Worm (Caenorhabditis elegans) whole organism, L1 larva: ENCODE measurements around the gene srm-2.

Experiments
- C16A3.4 ChIP-seq: fragments of 150-350 bp; optimal IDR thresholded peaks from 2 replicates; lab custom pipeline; 2014; ENCODE audit warnings: missing biosample characterization, missing genetic modification characterization
- alr-1 ChIP-seq: fragments of 200-800 bp; sonication (Bioruptor generic); optimal IDR thresholded peaks from 2 replicates; lab custom pipeline; 2018; ENCODE audit warnings: borderline replicate concordance, mild to moderate bottlenecking, missing genetic modification characterization, missing compliant biosample characterization
- ama-1 ChIP-seq: fragments of 150-350 bp; optimal IDR thresholded peaks from 2 replicates; lab custom pipeline; 2014
- ceh-82 ChIP-seq, 3 experiments: fragments of 150-350 bp in 1 of 3; sonication (generic microtip) in 2 of 3; optimal IDR thresholded peaks; 2 replicates each; lab custom pipeline; 2014 to 2017; ENCODE audit warnings: missing biosample characterization in 3 of 3, missing genetic modification characterization in 3 of 3
- ces-1 ChIP-seq: fragments of 150-350 bp; optimal IDR thresholded peaks from 2 replicates; lab custom pipeline; 2014; ENCODE audit warnings: missing biosample characterization, missing genetic modification reagents, missing genetic modification characterization
- efl-1 ChIP-seq, 4 experiments: fragments of 150-350 bp; optimal IDR thresholded peaks in 3 of 4; peaks in 1 of 4; 1 replicate in 1 of 4; 2 replicates in 3 of 4; lab custom pipeline; 2014; ENCODE audit warnings: missing biosample characterization in 2 of 4, missing genetic modification characterization in 2 of 4, missing genetic modification reagents in 2 of 4
- egl-13 ChIP-seq: sonication (generic microtip); optimal IDR thresholded peaks from 2 replicates; lab custom pipeline; 2016; ENCODE audit warnings: missing genotype, missing genetic modification reagents, missing genetic modification characterization, missing compliant biosample characterization
- fkh-10 ChIP-seq: sonication (generic microtip); optimal IDR thresholded peaks from 2 replicates; lab custom pipeline; 2017; ENCODE audit warnings: missing biosample characterization, missing genetic modification reagents, missing genetic modification characterization
- fkh-8 ChIP-seq: sonication (generic microtip); optimal IDR thresholded peaks from 2 replicates; lab custom pipeline; 2016; ENCODE audit warnings: mild to moderate bottlenecking, missing genetic modification characterization, missing compliant biosample characterization
- hlh-4 ChIP-seq: sonication (generic microtip); optimal IDR thresholded peaks from 2 replicates; lab custom pipeline; 2016; ENCODE audit warnings: mild to moderate bottlenecking, missing genetic modification characterization, missing compliant biosample characterization
- isw-1 ChIP-seq: fragments of 200-800 bp; sonication (Bioruptor generic); IDR thresholded peaks from 2 replicates; pipeline ENCODE4 v1.3.6; 2022; ENCODE audit warnings: missing genetic modification characterization, missing compliant biosample characterization
- jun-1 ChIP-seq: fragments of 150-350 bp; optimal IDR thresholded peaks from 2 replicates; lab custom pipeline; 2014; ENCODE audit warnings: missing biosample characterization, missing genetic modification reagents, missing genetic modification characterization
- lin-13 ChIP-seq: fragments of 150-350 bp; optimal IDR thresholded peaks from 2 replicates; lab custom pipeline; 2014; ENCODE audit warnings: missing biosample characterization, missing genetic modification reagents, missing genetic modification characterization
- lin-14 ChIP-seq: fragments of 200-800 bp; sonication (Bioruptor generic); optimal IDR thresholded peaks from 2 replicates; lab custom pipeline; 2018; ENCODE audit warnings: mild to moderate bottlenecking, missing genetic modification characterization, moderate library complexity, missing compliant biosample characterization
- lin-15B ChIP-seq: fragments of 150-350 bp; sonication (generic microtip); optimal IDR thresholded peaks from 3 replicates; lab custom pipeline; 2014; ENCODE audit warnings: missing biosample characterization, missing genetic modification characterization
- mab-9 ChIP-seq: fragments of 200-800 bp; sonication (Bioruptor generic); IDR thresholded peaks from 2 replicates; pipeline ENCODE4 v1.3.6; 2022; ENCODE audit warnings: missing genetic modification reagents, missing genetic modification characterization, missing compliant biosample characterization
- nhr-11 ChIP-seq: fragments of 150-350 bp; optimal IDR thresholded peaks from 2 replicates; lab custom pipeline; 2014; ENCODE audit warnings: missing biosample characterization, missing genetic modification characterization
- nhr-12 ChIP-seq: sonication (generic microtip); optimal IDR thresholded peaks from 2 replicates; lab custom pipeline; 2017; ENCODE audit warnings: missing biosample characterization, missing genetic modification characterization
- nhr-28 ChIP-seq: fragments of 150-350 bp; optimal IDR thresholded peaks from 2 replicates; lab custom pipeline; 2014; ENCODE audit warnings: missing biosample characterization, missing genetic modification characterization
- nhr-76 ChIP-seq: sonication (generic microtip); optimal IDR thresholded peaks from 2 replicates; lab custom pipeline; 2017; ENCODE audit warnings: missing biosample characterization, missing genetic modification characterization
- nhr-85 ChIP-seq: sonication (generic microtip); peaks from one replicate; lab custom pipeline; 2016; ENCODE audit warnings: missing genetic modification characterization, inconsistent platforms, missing compliant biosample characterization
- pax-3 ChIP-seq: fragments of 200-800 bp; sonication (Bioruptor generic); optimal IDR thresholded peaks from 2 replicates; lab custom pipeline; 2018; ENCODE audit warnings: mild to moderate bottlenecking, missing genetic modification characterization, moderate library complexity, missing compliant biosample characterization
- rnt-1 ChIP-seq: sonication (generic microtip); optimal IDR thresholded peaks from 2 replicates; lab custom pipeline; 2016; ENCODE audit warnings: mild to moderate bottlenecking, missing genetic modification characterization, moderate library complexity, missing compliant biosample characterization
- snu-23 ChIP-seq: sonication (generic microtip); optimal IDR thresholded peaks from 2 replicates; lab custom pipeline; 2016; ENCODE audit warnings: missing genetic modification characterization, missing compliant biosample characterization
- sptf-1 ChIP-seq: fragments of 150-350 bp; optimal IDR thresholded peaks from 2 replicates; lab custom pipeline; 2014; ENCODE audit warnings: missing biosample characterization, missing genetic modification characterization
- sup-37 ChIP-seq: fragments of 200-800 bp; sonication (Bioruptor generic); optimal IDR thresholded peaks from 2 replicates; lab custom pipeline; 2018; ENCODE audit warnings: mild to moderate bottlenecking, missing genetic modification characterization, missing compliant biosample characterization
- unc-30 ChIP-seq: sonication (generic microtip); optimal IDR thresholded peaks from 2 replicates; lab custom pipeline; 2017; ENCODE audit warnings: missing biosample characterization, missing genetic modification characterization
- unc-86 ChIP-seq: sonication (generic microtip); optimal IDR thresholded peaks from 2 replicates; lab custom pipeline; 2016; ENCODE audit warnings: missing genetic modification characterization, missing compliant biosample characterization
- vab-15 ChIP-seq: sonication (generic microtip); optimal IDR thresholded peaks from 2 replicates; lab custom pipeline; 2017; ENCODE audit warnings: missing genotype, mild to moderate bottlenecking, missing genetic modification characterization, missing compliant biosample characterization
- zip-4 ChIP-seq: fragments of 200-800 bp; sonication (Bioruptor generic); optimal IDR thresholded peaks from 2 replicates; lab custom pipeline; 2018; ENCODE audit warnings: mild to moderate bottlenecking, missing genetic modification characterization, moderate library complexity, missing compliant biosample characterization
- ztf-11 ChIP-seq, 2 experiments: sonication (generic microtip); optimal IDR thresholded peaks; 2 replicates each; lab custom pipeline; 2016 to 2017; ENCODE audit warnings: missing genetic modification characterization in 2 of 2, missing biosample characterization in 1 of 2, missing compliant biosample characterization in 1 of 2

Gene srm-2

ce11 chrIV:4975995-4976394 is 32.5 kb upstream of the srm-2 start, which contains the start of gene Y9C9A.16:
Gene Y9C9A.16, minus strand, starts transcription at chrIV:4976125.
- TF ChIP-seq fkh-8 (tag; lab: Kevin White, UChicago) (no peak), egl-13 (tag; lab: Kevin White, UChicago) (no peak), nhr-28 (tag; lab: Kevin White, UChicago) (no peak), unc-30 (tag; lab: Kevin White, UChicago) (no peak), jun-1 (tag; lab: Kevin White, UChicago) (no peak), fkh-10 (GFP tag; lab: Kevin White, UChicago) (no peak), ces-1 (no peak), ceh-82 (tag; optimal IDR thresholded peaks at IDR 0.05; lab: Kevin White, UChicago) (no peak), alr-1 (tag; lab: Kevin White, UChicago) (no peak), pax-3 (tag; lab: Kevin White, UChicago) (no peak), lin-13 (no peak), snu-23 (GFP tag; lab: Kevin White, UChicago) (no peak)

ce11 chrIV:4977176-4977693 is 31.2 kb upstream of the srm-2 start, which contains the start of gene E03H12.5:
Gene E03H12.5, plus strand, starts transcription at chrIV:4977226.
- TF ChIP-seq hlh-4 (tag; lab: Kevin White, UChicago) (no peak), nhr-12 (no peak), alr-1 (tag; lab: Kevin White, UChicago) (no peak), vab-15 (no peak), C16A3.4 (tag; lab: Kevin White, UChicago) (no peak), lin-15B (no peak), unc-86 (tag; lab: Kevin White, UChicago) (no peak), mab-9 (GFP tag; lab: Robert Waterston, UW) (no peak), zip-4 (no peak), rnt-1 (no peak), isw-1 (no peak)

DNA sequence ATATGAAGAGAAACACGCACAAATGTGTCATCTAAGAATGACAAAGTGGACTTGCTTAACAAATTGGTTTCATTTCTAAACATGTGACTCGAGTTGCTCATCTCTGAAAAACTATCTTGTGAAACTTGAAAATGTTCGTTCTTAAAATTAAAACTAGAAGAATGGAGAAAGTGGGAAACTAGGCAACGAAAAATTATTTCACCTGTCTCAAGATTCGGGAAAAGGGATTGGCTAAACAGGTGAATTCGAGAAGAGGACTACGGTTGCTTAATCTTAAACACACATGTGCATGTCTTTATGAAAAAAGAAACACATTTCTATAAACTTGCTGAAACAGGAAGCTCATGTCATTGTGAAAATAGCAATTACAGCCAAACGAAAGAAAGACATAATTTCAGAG is 27.5 kb upstream of the srm-2 start, which contains the start of gene srz-24:
Gene srz-24, minus strand, starts transcription at position 101 of the 400 bp plus-strand sequence.
- no peak for TF ChIP-seq efl-1 (optimal IDR thresholded peaks at IDR 0.05; lab: Kevin White, UChicago)
- TF ChIP-seq efl-1 (GFP tag; optimal IDR thresholded peaks at IDR 0.05 in 1 of 2; lab: Kevin White, UChicago) = peak in 1 of 2 experiments; percentile 57
- no peak for TF ChIP-seq lin-14
- TF ChIP-seq hlh-4 (tag; lab: Kevin White, UChicago) = peak; percentile 9

DNA sequence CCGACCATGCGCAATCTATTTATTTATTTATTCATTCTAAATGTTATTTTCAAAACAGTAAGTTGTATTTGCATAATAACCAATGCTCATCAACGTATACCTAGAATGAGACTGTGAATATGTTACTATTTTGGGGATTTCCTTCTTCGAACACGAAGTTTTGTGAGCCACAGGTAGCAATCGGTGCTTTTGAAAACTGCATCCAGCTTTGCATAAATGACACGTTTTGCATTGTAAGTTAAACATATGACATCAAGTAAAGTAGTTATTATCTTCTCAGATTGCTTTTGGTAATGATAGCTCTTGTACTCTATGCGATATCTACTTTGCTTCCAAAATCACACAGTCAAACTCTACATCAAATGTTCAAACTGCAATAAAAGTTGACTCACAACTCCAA is 26.0 kb upstream of the srm-2 start, which contains the start of gene E03H12.4:
Gene E03H12.4, plus strand, starts transcription at position 120 of the 400 bp plus-strand sequence.
- TF ChIP-seq ztf-11 (tag; optimal IDR thresholded peaks at IDR 0.05; lab: Kevin White, UChicago) = no peak
- no peak for TF ChIP-seq efl-1 (optimal IDR thresholded peaks at IDR 0.05; lab: Kevin White, UChicago)
- peak in 1 of 2 experiments; percentile 79 for TF ChIP-seq efl-1 (GFP tag; optimal IDR thresholded peaks at IDR 0.05 in 1 of 2; lab: Kevin White, UChicago)
- TF ChIP-seq hlh-4 (tag; lab: Kevin White, UChicago) = no peak

DNA sequence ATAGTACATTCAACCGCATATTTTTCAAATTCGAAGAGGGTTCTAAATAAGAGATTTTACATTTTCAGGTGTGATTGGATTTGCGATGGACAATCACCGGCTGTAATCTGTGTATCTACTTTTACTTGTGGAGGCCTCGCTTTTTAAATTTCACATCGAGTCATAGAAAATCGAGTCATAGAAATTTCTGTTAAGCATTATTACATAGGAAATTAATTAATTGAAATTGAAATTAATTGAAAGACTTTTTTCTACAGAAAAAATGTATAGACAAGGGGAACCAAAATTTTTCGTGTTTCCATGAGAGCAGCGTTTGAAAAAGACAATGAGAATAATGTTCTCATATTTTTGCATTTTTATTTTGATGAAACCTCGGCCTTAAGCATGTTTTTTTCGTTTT is 24.7 kb upstream of the srm-2 start, which contains the start of gene clec-176:
Gene clec-176, plus strand, starts transcription at position 301 of the 400 bp plus-strand sequence.
- TF ChIP-seq nhr-85 (tag; lab: Kevin White, UChicago) (no peak), sup-37 (GFP tag; lab: Kevin White, UChicago) (no peak), nhr-11 (tag; lab: Kevin White, UChicago) (no peak), nhr-76 (tag; lab: Kevin White, UChicago) (no peak), ama-1 (lab: Kevin White, UChicago) (no peak), lin-14 (no peak)

DNA sequence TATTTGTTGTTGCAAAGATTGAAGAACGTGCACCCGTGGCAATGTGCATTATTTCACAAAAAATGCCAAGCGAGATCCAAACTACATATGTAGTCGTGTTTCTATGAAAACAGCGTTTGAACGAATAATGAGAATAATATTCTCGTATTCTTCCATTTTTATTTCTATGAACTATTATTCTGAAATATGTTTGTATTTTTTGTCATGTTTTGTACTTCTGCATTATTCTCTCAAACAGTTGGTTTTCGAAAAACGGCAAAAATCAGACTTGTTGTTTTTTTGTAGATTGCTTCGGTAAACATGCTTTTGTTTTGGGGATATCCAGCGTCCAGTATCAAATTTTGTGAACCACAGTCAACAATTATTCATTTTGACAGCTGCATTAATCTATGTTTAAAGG is 22.2 kb upstream of the srm-2 start, which contains the start of gene clec-177:
Gene clec-177, plus strand, starts transcription at position 301 of the 400 bp plus-strand sequence.
- no peak for TF ChIP-seq sptf-1 (tag; lab: Kevin White, UChicago)
- no peak for TF ChIP-seq nhr-12
